Worm (Caenorhabditis elegans): ENCODE results near the gene ZK1248.5.

DNA sequence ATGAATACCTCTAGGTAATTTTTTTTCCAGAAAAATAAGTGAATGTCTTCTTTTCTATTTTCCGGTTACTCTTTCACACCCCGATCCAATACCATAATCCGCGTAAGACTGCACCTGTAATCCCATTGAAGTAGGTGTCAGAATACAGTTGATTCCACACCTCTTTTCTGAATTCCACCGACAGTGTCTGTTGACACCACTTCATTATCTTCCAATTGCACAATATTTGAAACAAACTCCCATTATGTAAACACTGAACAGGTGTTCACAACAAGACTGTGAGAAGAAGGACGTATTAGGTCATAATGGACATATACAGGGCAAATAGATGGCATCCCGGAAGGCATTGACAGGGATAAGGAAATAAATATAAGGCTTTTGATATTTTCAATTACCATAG, 32.9 kb upstream of the ZK1248.5 start:
- TF ChIP-seq tbx-2 (tag; optimal IDR thresholded peaks at IDR 0.05), result no peak
- TF ChIP-seq aly-2 (tag; optimal IDR thresholded peaks at IDR 0.05), result no peak
- no peak for TF ChIP-seq R02D3.7 (tag; optimal IDR thresholded peaks at IDR 0.05)
- TF ChIP-seq nhr-12 (tag; optimal IDR thresholded peaks at IDR 0.05), result no peak
- TF ChIP-seq lin-39 (tag; optimal IDR thresholded peaks at IDR 0.05), result no peak
- TF ChIP-seq ama-1 (optimal IDR thresholded peaks at IDR 0.05), result no peak
- no peak for TF ChIP-seq nhr-76 (tag; optimal IDR thresholded peaks at IDR 0.05)
- no peak for TF ChIP-seq elt-2 (tag; optimal IDR thresholded peaks at IDR 0.05)
- no peak for TF ChIP-seq nhr-25 (tag; optimal IDR thresholded peaks at IDR 0.05)
- TF ChIP-seq ceh-9 (tag; optimal IDR thresholded peaks at IDR 0.05), result no peak
- TF ChIP-seq unc-39 (tag; optimal IDR thresholded peaks at IDR 0.05), result no peak

Data from whole organism, L3 larva.